Worm (Caenorhabditis elegans): Measurements from ENCODE around the gene Y50D4C.3.

- TF ChIP-seq fkh-10 (GFP tag; optimal IDR thresholded peaks at IDR 0.05), result no peak
- no peak for TF ChIP-seq ceh-14 (tag; optimal IDR thresholded peaks at IDR 0.05)
- no peak for TF ChIP-seq T23F11.4 (GFP tag; optimal IDR thresholded peaks at IDR 0.05)
- TF ChIP-seq pqm-1 (tag; optimal IDR thresholded peaks at IDR 0.05), result no peak
- no peak for TF ChIP-seq tbx-2 (tag; optimal IDR thresholded peaks at IDR 0.05)
- no peak for TF ChIP-seq elt-2 (tag; optimal IDR thresholded peaks at IDR 0.05)
- TF ChIP-seq unc-86 (tag; optimal IDR thresholded peaks at IDR 0.05), result no peak
- TF ChIP-seq C38D4.7 (GFP tag; optimal IDR thresholded peaks at IDR 0.05), result no peak
- TF ChIP-seq nhr-11 (tag; optimal IDR thresholded peaks at IDR 0.05), result no peak
Measured at ce11 chrV:976498-977063, 31.5 kb upstream of the Y50D4C.3 start.
